Worm (Caenorhabditis elegans) whole organism, L2 larva: ENCODE measurements around the gene pals-22.

Source experiments
- F13H6.1 ChIP-seq: sonication (generic microtip); optimal IDR thresholded peaks from 2 replicates; lab custom pipeline; 2016; ENCODE audit warnings: missing genetic modification characterization, missing compliant biosample characterization
- R02D3.7 ChIP-seq: fragments of 150-350 bp; optimal IDR thresholded peaks from 2 replicates; lab custom pipeline; 2014; ENCODE audit warnings: missing biosample characterization, missing genetic modification characterization
- Y55F3AM.14 ChIP-seq: fragments of 200-800 bp; sonication (Bioruptor generic); optimal IDR thresholded peaks from 2 replicates; lab custom pipeline; 2018; ENCODE audit warnings: mild to moderate bottlenecking, missing genetic modification characterization, missing compliant biosample characterization
- ZK546.5 ChIP-seq: sonication (generic microtip); optimal IDR thresholded peaks from 2 replicates; lab custom pipeline; 2017; ENCODE audit warnings: missing biosample characterization, missing genetic modification characterization
- alr-1 ChIP-seq: fragments of 150-350 bp; optimal IDR thresholded peaks from 2 replicates; lab custom pipeline; 2014; ENCODE audit warnings: missing biosample characterization, missing genetic modification characterization
- aly-2 ChIP-seq: fragments of 150-350 bp; optimal IDR thresholded peaks from 2 replicates; lab custom pipeline; 2014; ENCODE audit warnings: missing biosample characterization, missing genetic modification characterization
- ama-1 ChIP-seq: fragments of 150-350 bp; optimal IDR thresholded peaks from 2 replicates; lab custom pipeline; 2018; ENCODE audit warnings: inconsistent platforms
- blmp-1 ChIP-seq: sonication (generic microtip); optimal IDR thresholded peaks from 2 replicates; lab custom pipeline; 2017; ENCODE audit warnings: missing genetic modification characterization, mild to moderate bottlenecking, missing compliant biosample characterization, antibody characterized with exemption, moderate library complexity; ENCODE audit not compliant: insufficient read depth
- ceh-16 ChIP-seq: fragments of 150-350 bp; optimal IDR thresholded peaks from 2 replicates; lab custom pipeline; 2014; ENCODE audit warnings: missing biosample characterization, missing genetic modification characterization
- ceh-82 ChIP-seq: fragments of 150-350 bp; optimal IDR thresholded peaks from 2 replicates; lab custom pipeline; 2014; ENCODE audit warnings: missing biosample characterization, missing genetic modification characterization
- crh-2 ChIP-seq: sonication (generic microtip); optimal IDR thresholded peaks from 2 replicates; lab custom pipeline; 2017; ENCODE audit warnings: missing biosample characterization, missing genetic modification characterization
- elt-1 ChIP-seq: fragments of 150-350 bp; optimal IDR thresholded peaks from 2 replicates; lab custom pipeline; 2014; ENCODE audit warnings: missing biosample characterization, missing genetic modification characterization
- fos-1 ChIP-seq: fragments of 150-350 bp; optimal IDR thresholded peaks from 2 replicates; lab custom pipeline; 2014; ENCODE audit warnings: missing biosample characterization, missing genetic modification characterization
- gmeb-1 ChIP-seq: fragments of 150-350 bp; optimal IDR thresholded peaks from 2 replicates; lab custom pipeline; 2014; ENCODE audit warnings: missing biosample characterization, missing genetic modification characterization
- lin-11 ChIP-seq: fragments of 150-350 bp; sonication (generic microtip); optimal IDR thresholded peaks from 2 replicates; lab custom pipeline; 2014; ENCODE audit warnings: missing biosample characterization, missing genetic modification characterization, inconsistent platforms, mixed read lengths
- lin-13 ChIP-seq: fragments of 150-350 bp; optimal IDR thresholded peaks from 2 replicates; lab custom pipeline; 2014; ENCODE audit warnings: missing biosample characterization, missing genetic modification reagents, missing genetic modification characterization
- lin-39 ChIP-seq: fragments of 150-350 bp; optimal IDR thresholded peaks from 2 replicates; lab custom pipeline; 2014; ENCODE audit warnings: missing biosample characterization, missing genetic modification reagents, missing genetic modification characterization
- lsy-2 ChIP-seq, 2 experiments: fragments of 150-350 bp in 1 of 2; sonication (generic microtip) in 1 of 2; optimal IDR thresholded peaks; 2 replicates each; lab custom pipeline; 2014 to 2017; ENCODE audit warnings: missing biosample characterization in 2 of 2, missing genetic modification characterization in 2 of 2
- mbf-1 ChIP-seq: sonication (generic microtip); optimal IDR thresholded peaks from 2 replicates; lab custom pipeline; 2017; ENCODE audit warnings: missing biosample characterization, missing genetic modification characterization
- mdl-1 ChIP-seq, 2 experiments: fragments of 150-350 bp in 1 of 2; sonication (generic microtip) in 1 of 2; optimal IDR thresholded peaks; 2 replicates each; lab custom pipeline; 2017; ENCODE audit warnings: missing biosample characterization in 2 of 2, missing genetic modification characterization in 2 of 2
- nhr-11 ChIP-seq: fragments of 150-350 bp; optimal IDR thresholded peaks from 2 replicates; lab custom pipeline; 2014; ENCODE audit warnings: missing biosample characterization, missing genetic modification characterization
- nhr-129 ChIP-seq: fragments of 150-350 bp; optimal IDR thresholded peaks from 2 replicates; lab custom pipeline; 2014; ENCODE audit warnings: missing biosample characterization, missing genetic modification characterization
- nhr-21 ChIP-seq: fragments of 150-350 bp; optimal IDR thresholded peaks from 2 replicates; lab custom pipeline; 2014; ENCODE audit warnings: missing biosample characterization, missing genetic modification characterization
- nhr-237 ChIP-seq: fragments of 150-350 bp; optimal IDR thresholded peaks from 2 replicates; lab custom pipeline; 2014; ENCODE audit warnings: missing biosample characterization, missing genetic modification characterization
- nhr-77 ChIP-seq: fragments of 150-350 bp; optimal IDR thresholded peaks from 2 replicates; lab custom pipeline; 2014; ENCODE audit warnings: missing biosample characterization, missing genetic modification characterization
- sem-4 ChIP-seq: fragments of 150-350 bp; optimal IDR thresholded peaks from 2 replicates; lab custom pipeline; 2014; ENCODE audit warnings: missing biosample characterization, missing genetic modification reagents, missing genetic modification characterization
- skn-1 ChIP-seq: sonication (generic microtip); optimal IDR thresholded peaks from 2 replicates; lab custom pipeline; 2017; ENCODE audit warnings: missing biosample characterization, missing genetic modification characterization
- sma-9 ChIP-seq, 2 experiments: fragments of 150-350 bp in 1 of 2; sonication (generic microtip) in 1 of 2; optimal IDR thresholded peaks; 2 replicates each; lab custom pipeline; 2014 to 2016; ENCODE audit warnings: missing genetic modification characterization in 2 of 2, mild to moderate bottlenecking in 1 of 2, missing biosample characterization in 1 of 2, missing compliant biosample characterization in 1 of 2, missing genetic modification reagents in 1 of 2, moderate library complexity in 1 of 2
- unc-39 ChIP-seq: fragments of 150-350 bp; optimal IDR thresholded peaks from 2 replicates; lab custom pipeline; 2014; ENCODE audit warnings: missing biosample characterization, missing genetic modification characterization
- unc-55 ChIP-seq: fragments of 150-350 bp; sonication (generic microtip); optimal IDR thresholded peaks from 3 replicates; lab custom pipeline; 2014; ENCODE audit warnings: missing biosample characterization, missing genetic modification reagents, missing genetic modification characterization
- unc-62 ChIP-seq: fragments of 150-350 bp; optimal IDR thresholded peaks from 2 replicates; lab custom pipeline; 2014; ENCODE audit warnings: missing biosample characterization, missing genetic modification reagents, missing genetic modification characterization
- ztf-4 ChIP-seq: fragments of 150-350 bp; optimal IDR thresholded peaks from 2 replicates; lab custom pipeline; 2014; ENCODE audit warnings: missing biosample characterization, missing genetic modification characterization

The pals-22 gene

ce11 chrIII:178126-178525 is 45.9 kb downstream of the pals-22 start:
- TF ChIP-seq nhr-237 (tag; lab: Kevin White, UChicago) (no peak), lin-39 (tag; lab: Kevin White, UChicago) (no peak), ZK546.5 (tag; lab: Kevin White, UChicago) (no peak), fos-1 (tag; lab: Kevin White, UChicago) (no peak), skn-1 (tag; lab: Kevin White, UChicago) (no peak), Y55F3AM.14 (GFP tag; lab: Kevin White, UChicago) (no peak), ama-1 (lab: Kevin White, UChicago) (no peak), lsy-2 (tag; optimal IDR thresholded peaks at IDR 0.05; lab: Kevin White, UChicago) (no peak), unc-55 (GFP tag; lab: Kevin White, UChicago) (no peak), aly-2 (tag; lab: Kevin White, UChicago) (no peak), ztf-4 (tag; lab: Kevin White, UChicago) (no peak), crh-2 (no peak), nhr-77 (tag; lab: Kevin White, UChicago) (no peak), mbf-1 (no peak)

- TF ChIP-seq blmp-1 (no peak), lin-11 (tag; lab: Kevin White, UChicago) (no peak), skn-1 (tag; lab: Kevin White, UChicago) (no peak), nhr-11 (no peak), nhr-129 (tag; lab: Kevin White, UChicago) (no peak), sem-4 (tag; lab: Kevin White, UChicago) (no peak), nhr-77 (tag; lab: Kevin White, UChicago) (no peak), R02D3.7 (tag; lab: Kevin White, UChicago) (no peak), ceh-82 (tag; lab: Kevin White, UChicago) (no peak), unc-55 (GFP tag; lab: Kevin White, UChicago) (no peak), unc-62 (GFP tag; lab: Kevin White, UChicago) (no peak)
Observed at ce11 chrIII:179123-179592, 46.9 kb downstream of the pals-22 start, which contains the start of gene F40G9.6. Gene F40G9.6 (plus strand): TSS chrIII:179542.

ce11 chrIII:180963-181362 is 48.7 kb downstream of the pals-22 start, which contains the start of gene F40G9.5:
Gene F40G9.5 (plus strand): TSS chrIII:181263.
- TF ChIP-seq mbf-1 (no peak), nhr-77 (tag; lab: Kevin White, UChicago) (no peak), crh-2 (no peak), fos-1 (tag; lab: Kevin White, UChicago) (no peak), nhr-237 (tag; lab: Kevin White, UChicago) (no peak), unc-39 (tag; lab: Kevin White, UChicago) (no peak), skn-1 (tag; lab: Kevin White, UChicago) (no peak), R02D3.7 (tag; lab: Kevin White, UChicago) (no peak), lin-11 (tag; lab: Kevin White, UChicago) (no peak), sma-9 (GFP tag; optimal IDR thresholded peaks at IDR 0.05; lab: Kevin White, UChicago) (no peak), sma-9 (tag; optimal IDR thresholded peaks at IDR 0.05; lab: Kevin White, UChicago) (no peak), sem-4 (tag; lab: Kevin White, UChicago) (no peak), lin-13 (GFP tag; lab: Kevin White, UChicago) (no peak), ama-1 (lab: Kevin White, UChicago) (no peak), gmeb-1 (no peak), mdl-1 (tag; optimal IDR thresholded peaks at IDR 0.05; lab: Kevin White, UChicago) (no peak), alr-1 (tag; lab: Kevin White, UChicago) (no peak), aly-2 (tag; lab: Kevin White, UChicago) (no peak)

ce11 chrIII:182080-182479 is 49.9 kb downstream of the pals-22 start, which contains the start of gene F40G9.15:
Gene F40G9.15 (plus strand): TSS chrIII:182380.
- TF ChIP-seq fos-1 (tag; lab: Kevin White, UChicago) (no peak), sem-4 (tag; lab: Kevin White, UChicago) (no peak), ZK546.5 (tag; lab: Kevin White, UChicago) (no peak), mdl-1 (tag; optimal IDR thresholded peaks at IDR 0.05; lab: Kevin White, UChicago) (no peak), nhr-21 (no peak), elt-1 (tag; lab: Kevin White, UChicago) (no peak), lin-11 (tag; lab: Kevin White, UChicago) (no peak), sma-9 (GFP tag; optimal IDR thresholded peaks at IDR 0.05; lab: Kevin White, UChicago) (no peak), sma-9 (tag; optimal IDR thresholded peaks at IDR 0.05; lab: Kevin White, UChicago) (no peak), nhr-237 (tag; lab: Kevin White, UChicago) (no peak), F13H6.1 (tag; lab: Kevin White, UChicago) (no peak), ceh-16 (tag; lab: Kevin White, UChicago) (no peak)
